Fruit fly (Drosophila melanogaster) whole organism, embryonic: ENCODE results near the gene dbr.
A peak's percentile ranks its signal among the peaks of the same experiment; 100 is the strongest.

Experiments used
- Atf3 ChIP-seq: fragments of 200-800 bp; sonication (Bioruptor generic); optimal IDR thresholded peaks from 3 replicates; lab custom pipeline; 2016; ENCODE audit warnings: missing biosample characterization, missing genetic modification characterization
- Blimp-1 ChIP-seq: fragments of 200-800 bp; sonication (Bioruptor generic); optimal IDR thresholded peaks from 3 replicates; lab custom pipeline; 2018; ENCODE audit warnings: missing biosample characterization, missing genetic modification characterization, mild to moderate bottlenecking, moderate library complexity, missing genetic modification reagents
- CG10431 ChIP-seq: fragments of 200-800 bp; sonication (Bioruptor generic); optimal IDR thresholded peaks from 3 replicates; lab custom pipeline; 2018; ENCODE audit warnings: missing biosample characterization, mild to moderate bottlenecking, missing genetic modification characterization
- CG11695 ChIP-seq: fragments of 200-800 bp; sonication (Bioruptor generic); IDR thresholded peaks from 3 replicates; pipeline ENCODE4 v1.3.6; 2022; ENCODE audit warnings: missing biosample characterization, missing genetic modification characterization
- CG12942 ChIP-seq: fragments of 200-800 bp; sonication (Bioruptor generic); optimal IDR thresholded peaks from 3 replicates; lab custom pipeline; 2016; ENCODE audit warnings: missing biosample characterization, missing genetic modification characterization
- CG13894 ChIP-seq: fragments of 200-800 bp; sonication (Bioruptor generic); optimal IDR thresholded peaks from 3 replicates; lab custom pipeline; 2018; ENCODE audit warnings: missing biosample characterization, mild to moderate bottlenecking, missing genetic modification characterization, moderate library complexity
- CG14014 ChIP-seq: fragments of 200-800 bp; sonication (Bioruptor generic); IDR thresholded peaks from 2 replicates; pipeline ENCODE4 v1.3.6; 2022; ENCODE audit warnings: missing biosample characterization, missing genetic modification characterization
- CG1602 ChIP-seq: fragments of 200-800 bp; sonication (Bioruptor generic); optimal IDR thresholded peaks from 3 replicates; lab custom pipeline; 2016; ENCODE audit warnings: missing biosample characterization, missing genetic modification characterization
- CG16815 ChIP-seq: fragments of 200-800 bp; sonication (Bioruptor generic); optimal IDR thresholded peaks from 3 replicates; lab custom pipeline; 2017; ENCODE audit warnings: missing biosample characterization, mild to moderate bottlenecking, missing genetic modification characterization
- CG3065 ChIP-seq: fragments of 200-800 bp; sonication (Bioruptor generic); optimal IDR thresholded peaks from 2 replicates; lab custom pipeline; 2016; ENCODE audit warnings: missing biosample characterization, missing genetic modification characterization
- CG31441 ChIP-seq: fragments of 200-800 bp; sonication (Bioruptor generic); IDR thresholded peaks from 2 replicates; pipeline ENCODE4 v1.3.6; 2022; ENCODE audit warnings: missing biosample characterization, missing genetic modification characterization
- CG3163 ChIP-seq: fragments of 200-800 bp; sonication (Bioruptor generic); optimal IDR thresholded peaks from 3 replicates; lab custom pipeline; 2016; ENCODE audit warnings: missing biosample characterization, missing genetic modification characterization
- CG5180 ChIP-seq: fragments of 200-800 bp; sonication (Bioruptor generic); optimal IDR thresholded peaks from 3 replicates; lab custom pipeline; 2017; ENCODE audit warnings: missing biosample characterization, missing genetic modification characterization, mild to moderate bottlenecking, moderate library complexity, missing genetic modification reagents
- CG7786 ChIP-seq: fragments of 200-800 bp; sonication (Bioruptor generic); optimal IDR thresholded peaks from 2 replicates; lab custom pipeline; 2016; ENCODE audit warnings: missing biosample characterization, missing genetic modification characterization
- Drgx ChIP-seq: fragments of 200-800 bp; sonication (Bioruptor generic); IDR thresholded peaks from 2 replicates; pipeline ENCODE4 v1.3.6; 2022; ENCODE audit warnings: missing biosample characterization, missing genetic modification characterization
- Ets65A ChIP-seq: fragments of 200-800 bp; sonication (Bioruptor generic); peaks from one replicate; lab custom pipeline; 2016; ENCODE audit warnings: missing biosample characterization, missing genetic modification characterization
- Fer1 ChIP-seq: fragments of 200-800 bp; sonication (Bioruptor generic); optimal IDR thresholded peaks from 2 replicates; lab custom pipeline; 2017; ENCODE audit warnings: missing biosample characterization, mild to moderate bottlenecking, missing genetic modification characterization
- Gug ChIP-seq: fragments of 200-800 bp; sonication (Bioruptor generic); IDR thresholded peaks from 4 replicates; pipeline ENCODE4 v1.3.6; 2022; ENCODE audit warnings: missing biosample characterization, missing genetic modification characterization
- Jarid2 ChIP-seq: fragments of 200-800 bp; sonication (Bioruptor generic); optimal IDR thresholded peaks from 3 replicates; lab custom pipeline; 2017; ENCODE audit warnings: mild to moderate bottlenecking, missing biosample characterization, missing genetic modification reagents, missing genetic modification characterization
- Kr ChIP-seq: fragments of 200-800 bp; sonication (Bioruptor generic); optimal IDR thresholded peaks from 2 replicates; lab custom pipeline; 2017; ENCODE audit warnings: missing biosample characterization, mild to moderate bottlenecking, missing genetic modification characterization
- Med ChIP-seq: fragments of 200-800 bp; sonication (Bioruptor generic); peaks from one replicate; lab custom pipeline; 2016; ENCODE audit warnings: missing biosample characterization, missing genetic modification characterization, mild to moderate bottlenecking, inconsistent platforms, moderate library complexity
- NC2β ChIP-seq: fragments of 200-800 bp; sonication (Bioruptor generic); optimal IDR thresholded peaks from 2 replicates; lab custom pipeline; 2016; ENCODE audit warnings: missing biosample characterization, missing genetic modification characterization
- Pdp1 ChIP-seq, 2 experiments: fragments of 200-800 bp; sonication (Bioruptor generic); optimal IDR thresholded peaks; 3 replicates each; lab custom pipeline; 2016; ENCODE audit warnings: missing biosample characterization in 2 of 2, missing genetic modification characterization in 2 of 2, mild to moderate bottlenecking in 1 of 2, moderate library complexity in 1 of 2
- Six4 ChIP-seq: fragments of 200-800 bp; sonication (Bioruptor generic); optimal IDR thresholded peaks from 2 replicates; lab custom pipeline; 2016; ENCODE audit warnings: missing biosample characterization, missing genetic modification characterization
- ac ChIP-seq: fragments of 200-800 bp; sonication (Bioruptor generic); optimal IDR thresholded peaks from 3 replicates; lab custom pipeline; 2017; ENCODE audit warnings: missing biosample characterization, mild to moderate bottlenecking, missing genetic modification characterization
- bbx ChIP-seq: fragments of 200-800 bp; sonication (Bioruptor generic); IDR thresholded peaks from 2 replicates; pipeline ENCODE4 v1.3.6; 2022; ENCODE audit warnings: missing biosample characterization, missing genetic modification characterization; ENCODE audit not compliant: partially characterized antibody
- bcd ChIP-seq: fragments of 200-800 bp; sonication (Bioruptor generic); optimal IDR thresholded peaks from 2 replicates; lab custom pipeline; 2017; ENCODE audit warnings: missing biosample characterization, mild to moderate bottlenecking, missing genetic modification characterization
- chinmo ChIP-seq: fragments of 200-800 bp; sonication (Bioruptor generic); IDR thresholded peaks from 4 replicates; pipeline ENCODE4 v1.3.6; 2022; ENCODE audit warnings: missing biosample characterization, missing genetic modification characterization; ENCODE audit not compliant: partially characterized antibody
- chm ChIP-seq: fragments of 200-800 bp; sonication (Bioruptor generic); IDR thresholded peaks from 2 replicates; pipeline ENCODE4 v1.3.6; 2022; ENCODE audit warnings: missing biosample characterization, missing genetic modification characterization
- ci ChIP-seq: fragments of 200-800 bp; sonication (Bioruptor generic); IDR thresholded peaks from 3 replicates; pipeline ENCODE4 v1.3.6; 2022; ENCODE audit warnings: missing biosample characterization, missing genetic modification characterization
- cwo ChIP-seq: fragments of 200-800 bp; sonication (Bioruptor generic); optimal IDR thresholded peaks from 3 replicates; lab custom pipeline; 2017; ENCODE audit warnings: missing biosample characterization, missing genetic modification characterization, mild to moderate bottlenecking, moderate library complexity, missing genetic modification reagents
- dysf ChIP-seq: fragments of 200-800 bp; sonication (Bioruptor generic); IDR thresholded peaks from 3 replicates; pipeline ENCODE4 v1.3.6; 2022; ENCODE audit warnings: missing biosample characterization, missing genetic modification characterization
- ftz-f1 ChIP-seq: fragments of 200-800 bp; sonication (Bioruptor generic); optimal IDR thresholded peaks from 2 replicates; lab custom pipeline; 2016; ENCODE audit warnings: missing biosample characterization, missing genetic modification characterization
- kni ChIP-seq: fragments of 200-800 bp; sonication (Bioruptor generic); optimal IDR thresholded peaks from 3 replicates; lab custom pipeline; 2017; ENCODE audit warnings: mild to moderate bottlenecking, missing biosample characterization, missing genetic modification reagents, missing genetic modification characterization
- nom ChIP-seq: fragments of 200-800 bp; sonication (Bioruptor generic); optimal IDR thresholded peaks from 2 replicates; lab custom pipeline; 2017; ENCODE audit warnings: missing biosample characterization, missing genetic modification characterization, mild to moderate bottlenecking, moderate library complexity, missing genetic modification reagents
- pzg ChIP-seq: fragments of 200-800 bp; sonication (Bioruptor generic); optimal IDR thresholded peaks from 3 replicates; lab custom pipeline; 2018; ENCODE audit warnings: missing biosample characterization, mild to moderate bottlenecking, missing genetic modification characterization, moderate library complexity
- sd ChIP-seq: fragments of 200-800 bp; sonication (Bioruptor generic); optimal IDR thresholded peaks from 3 replicates; lab custom pipeline; 2018; ENCODE audit warnings: missing biosample characterization, mild to moderate bottlenecking, missing genetic modification characterization, moderate library complexity
- sens ChIP-seq: fragments of 200-800 bp; sonication (Bioruptor generic); peaks from one replicate; lab custom pipeline; 2016; ENCODE audit warnings: missing biosample characterization, missing genetic modification characterization
- sqz ChIP-seq: fragments of 200-800 bp; sonication (Bioruptor generic); optimal IDR thresholded peaks from 3 replicates; lab custom pipeline; 2018; ENCODE audit warnings: missing biosample characterization, mild to moderate bottlenecking, missing genetic modification characterization
- vnd ChIP-seq: fragments of 200-800 bp; sonication (Bioruptor generic); IDR thresholded peaks from 3 replicates; pipeline ENCODE4 v1.3.6; 2022; ENCODE audit warnings: missing biosample characterization, missing genetic modification characterization; ENCODE audit not compliant: partially characterized antibody

The dbr gene

DNA sequence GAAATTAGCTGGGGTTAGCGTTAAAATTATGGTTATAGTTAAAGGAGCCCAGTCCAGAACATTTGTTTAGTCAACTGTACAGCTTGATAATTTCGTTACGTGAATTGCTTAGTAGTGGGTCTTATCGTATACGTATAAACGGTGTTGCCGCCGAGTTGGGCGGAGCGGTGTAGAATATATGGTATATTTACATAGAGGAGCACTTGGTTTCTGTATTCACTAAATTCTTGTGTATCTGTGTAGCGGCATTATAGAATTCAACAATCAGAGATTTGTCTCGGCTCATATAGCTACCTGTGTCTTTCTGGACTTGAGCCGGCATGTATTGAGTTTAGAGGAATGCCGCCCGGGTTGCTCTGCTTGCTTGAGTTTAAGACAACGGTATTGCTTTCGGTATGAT, 30.8 kb upstream of the dbr start (continued):
- TF ChIP-seq bcd (GFP tag; lab: Kevin White, UChicago) (no peak), CG31441 (no peak), CG16815 (GFP tag; lab: Kevin White, UChicago) (no peak), CG10431 (GFP tag; lab: Kevin White, UChicago) (no peak), NC2β (GFP tag; lab: Kevin White, UChicago) (no peak), vnd (GFP tag; lab: Robert Waterston, UW) (no peak), CG12942 (GFP tag; lab: Kevin White, UChicago) (no peak), cwo (GFP tag; lab: Kevin White, UChicago) (no peak), Kr (GFP tag; lab: Kevin White, UChicago) (no peak), Gug (GFP tag; lab: Robert Waterston, UW) (no peak), CG11695 (GFP tag; lab: Robert Waterston, UW) (no peak), Med (peak; percentile 58), Fer1 (GFP tag; lab: Kevin White, UChicago) (no peak), pzg (no peak), ac (GFP tag; lab: Kevin White, UChicago) (no peak)
- TF ChIP-seq, all 482 proteins: peak for 19

DNA sequence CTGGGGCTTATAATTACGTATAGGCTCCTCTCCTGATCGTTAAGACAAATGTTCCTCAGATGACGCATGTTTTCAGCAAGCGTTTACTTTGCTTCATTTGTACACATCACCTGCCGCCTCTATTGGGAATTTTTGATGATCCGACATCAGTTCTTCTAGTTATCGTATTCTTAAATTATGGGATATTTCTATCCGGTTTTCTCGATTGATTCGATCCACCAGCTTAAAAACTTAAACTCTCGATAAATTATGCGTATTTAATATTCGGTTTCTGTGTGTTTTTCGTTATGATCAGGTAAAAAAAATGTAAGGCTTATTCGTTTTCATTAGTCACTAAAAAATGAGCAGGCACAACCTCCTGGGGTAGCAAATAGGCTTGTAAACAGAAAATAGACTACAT, 13.2 kb upstream of the dbr start:
- no peak for TF ChIP-seq CG1602 (GFP tag; lab: Kevin White, UChicago)
- TF ChIP-seq sd (tag; lab: Kevin White, UChicago), result peak; percentile 18
- TF ChIP-seq CG13894 (tag; lab: Kevin White, UChicago), result peak; percentile 95
- no peak for TF ChIP-seq CG3065 (GFP tag; lab: Kevin White, UChicago)

DNA sequence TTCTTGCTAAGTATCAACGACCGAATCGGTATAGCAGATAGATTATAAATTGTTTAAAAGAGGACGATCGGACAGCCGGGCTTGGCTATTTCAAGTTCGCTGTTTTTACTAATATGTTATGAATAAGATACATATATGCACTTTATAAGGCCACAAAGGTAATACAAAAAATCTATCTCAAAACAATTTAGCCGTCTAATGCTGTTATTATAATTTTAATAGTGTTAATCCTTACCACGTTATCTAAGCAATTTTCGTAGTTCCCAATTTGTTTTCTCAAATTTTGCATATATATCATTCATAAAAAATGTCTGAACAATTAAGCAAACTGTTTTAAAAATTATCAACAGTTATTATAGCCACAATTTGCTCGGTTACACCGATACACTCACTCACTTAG, 9.4 kb upstream of the dbr start:
- TF ChIP-seq CG7786 (GFP tag; lab: Kevin White, UChicago) (no peak), Ets65A (GFP tag; lab: Kevin White, UChicago) (peak; percentile 70), sens (peak; percentile 67), CG14014 (GFP tag; lab: Robert Waterston, UW) (no peak)

DNA sequence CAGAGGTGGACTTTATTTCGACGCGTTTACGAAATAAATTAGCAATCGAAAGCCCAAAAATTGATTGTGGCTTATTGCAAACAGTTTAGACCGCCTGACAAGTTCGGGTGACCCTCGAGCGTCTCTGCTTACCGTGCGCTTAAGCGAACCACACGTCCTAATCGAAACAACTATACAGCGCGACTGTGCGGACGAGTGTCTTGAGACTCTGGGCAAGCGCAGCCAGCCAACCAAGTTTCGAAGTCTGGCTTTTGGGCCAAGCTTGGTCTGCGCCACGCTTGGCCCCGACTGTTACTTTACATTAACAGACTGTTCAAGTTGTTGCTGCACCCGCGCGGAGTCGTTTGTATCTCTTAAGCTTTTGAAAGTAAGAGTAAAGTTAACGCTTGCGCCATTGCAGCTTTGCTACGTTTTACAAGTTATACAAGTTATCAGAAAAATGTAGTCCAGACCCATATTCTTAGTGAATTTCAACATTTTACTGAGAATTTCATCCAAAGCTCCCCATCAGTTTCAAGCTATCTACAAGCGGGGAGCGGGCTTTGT, 7.2 kb upstream of the dbr start:
- TF ChIP-seq Med (peak; percentile 63), Blimp-1 (peak; percentile 88), Six4 (GFP tag; lab: Kevin White, UChicago) (no peak), Jarid2 (peak; percentile 3), nom (GFP tag; lab: Kevin White, UChicago) (peak; percentile 7), Atf3 (no peak), sqz (GFP tag; lab: Kevin White, UChicago) (peak; percentile 14), CG7786 (GFP tag; lab: Kevin White, UChicago) (no peak), CG3163 (GFP tag; lab: Kevin White, UChicago) (peak; percentile 38), ftz-f1 (GFP tag; lab: Kevin White, UChicago) (peak; percentile 24), ci (GFP tag; lab: Robert Waterston, UW) (peak; percentile 52; the same call in 2 of the 3 replicates), chinmo (peak; percentile 73; the same call in 1 of the 4 replicates), Drgx (GFP tag; lab: Robert Waterston, UW) (0 out of 2 replicates have a peak, but pooled peaks have one; percentile 19), CG5180 (GFP tag; lab: Kevin White, UChicago) (peak; percentile 10), chm (peak; percentile 14; the same call in 1 of the 2 replicates), dysf (GFP tag; lab: Robert Waterston, UW) (no peak), bbx (peak; percentile 57; the same call in 1 of the 2 replicates), kni (GFP tag; lab: Kevin White, UChicago) (peak; percentile 8), Pdp1 (GFP tag; optimal IDR thresholded peaks at IDR 0.05; lab: Kevin White, UChicago) (peak in 1 of 2 experiments; percentile 16)
- TF ChIP-seq, all 482 proteins: peak for 15
